Fruit fly (Drosophila melanogaster) whole organism, embryonic: Measurements from ENCODE around the gene CG43116.

ENCODE experiments used
- Bdp1 ChIP-seq: fragments of 200-800 bp; sonication (Bioruptor generic); optimal IDR thresholded peaks from 3 replicates; lab custom pipeline; 2016; ENCODE audit warnings: missing biosample characterization, missing genetic modification characterization
- CG10366 ChIP-seq: fragments of 200-800 bp; sonication (Bioruptor generic); IDR thresholded peaks from 2 replicates; pipeline ENCODE4 v1.3.6; 2022; ENCODE audit warnings: missing biosample characterization, missing genetic modification characterization
- CG11696 ChIP-seq: fragments of 200-800 bp; sonication (Bioruptor generic); IDR thresholded peaks from 2 replicates; pipeline ENCODE4 v1.3.6; 2022; ENCODE audit warnings: missing biosample characterization, missing genetic modification characterization
- CG11723 ChIP-seq: fragments of 200-800 bp; sonication (Bioruptor generic); optimal IDR thresholded peaks from 2 replicates; lab custom pipeline; 2017; ENCODE audit warnings: missing biosample characterization, mild to moderate bottlenecking, missing genetic modification characterization
- CG1602 ChIP-seq: fragments of 200-800 bp; sonication (Bioruptor generic); optimal IDR thresholded peaks from 3 replicates; lab custom pipeline; 2016; ENCODE audit warnings: missing biosample characterization, missing genetic modification characterization
- CG17385 ChIP-seq: fragments of 200-800 bp; sonication (Bioruptor generic); optimal IDR thresholded peaks from 3 replicates; lab custom pipeline; 2018; ENCODE audit warnings: missing biosample characterization, mild to moderate bottlenecking, missing genetic modification characterization
- CG17802 ChIP-seq: fragments of 200-800 bp; sonication (Bioruptor generic); optimal IDR thresholded peaks from 2 replicates; lab custom pipeline; 2018; ENCODE audit warnings: missing biosample characterization, mild to moderate bottlenecking, missing genetic modification characterization, moderate library complexity
- CG30020 ChIP-seq: fragments of 200-800 bp; optimal IDR thresholded peaks from 2 replicates; lab custom pipeline; 2019; ENCODE audit warnings: missing biosample characterization, mild to moderate bottlenecking, missing genetic modification characterization, moderate library complexity
- CG30403 ChIP-seq: fragments of 200-800 bp; sonication (Bioruptor generic); optimal IDR thresholded peaks from 3 replicates; lab custom pipeline; 2016; ENCODE audit warnings: missing biosample characterization, missing genetic modification characterization
- CG31224 ChIP-seq: fragments of 200-800 bp; sonication (Bioruptor generic); IDR thresholded peaks from 2 replicates; pipeline ENCODE4 v1.3.6; 2022; ENCODE audit warnings: missing biosample characterization, missing genetic modification characterization
- CG32772 ChIP-seq: fragments of 200-800 bp; sonication (Bioruptor generic); IDR thresholded peaks from 2 replicates; pipeline ENCODE4 v1.3.6; 2022; ENCODE audit warnings: missing biosample characterization, missing genetic modification characterization
- CG3407 ChIP-seq: fragments of 200-800 bp; sonication (Bioruptor generic); optimal IDR thresholded peaks from 2 replicates; lab custom pipeline; 2018; ENCODE audit warnings: missing biosample characterization, mild to moderate bottlenecking, missing genetic modification characterization
- CG4404 ChIP-seq: fragments of 200-800 bp; sonication (Bioruptor generic); IDR thresholded peaks from 2 replicates; pipeline ENCODE4 v1.3.6; 2022; ENCODE audit warnings: missing biosample characterization, missing genetic modification characterization
- CG4730 ChIP-seq: fragments of 200-800 bp; sonication (Bioruptor generic); IDR thresholded peaks from 2 replicates; pipeline ENCODE4 v1.3.6; 2022; ENCODE audit warnings: missing biosample characterization, missing genetic modification characterization
- CG5245 ChIP-seq: fragments of 200-800 bp; sonication (Bioruptor generic); optimal IDR thresholded peaks from 3 replicates; lab custom pipeline; 2016; ENCODE audit warnings: missing biosample characterization, missing genetic modification characterization
- CG6765 ChIP-seq: fragments of 200-800 bp; sonication (Bioruptor generic); optimal IDR thresholded peaks from 3 replicates; lab custom pipeline; 2017; ENCODE audit warnings: missing biosample characterization, mild to moderate bottlenecking, missing genetic modification characterization
- CG6854 ChIP-seq: fragments of 200-800 bp; sonication (Bioruptor generic); optimal IDR thresholded peaks from 3 replicates; lab custom pipeline; 2017; ENCODE audit warnings: missing biosample characterization, mild to moderate bottlenecking, missing genetic modification characterization
- CG7271 ChIP-seq: fragments of 200-800 bp; sonication (Bioruptor generic); optimal IDR thresholded peaks from 2 replicates; lab custom pipeline; 2018; ENCODE audit warnings: missing biosample characterization, mild to moderate bottlenecking, missing genetic modification characterization, moderate library complexity
- CG7745 ChIP-seq: fragments of 200-800 bp; sonication (Bioruptor generic); optimal IDR thresholded peaks from 2 replicates; lab custom pipeline; 2018; ENCODE audit warnings: missing biosample characterization, mild to moderate bottlenecking, missing genetic modification characterization, moderate library complexity
- CG8359 ChIP-seq: fragments of 200-800 bp; sonication (Bioruptor generic); optimal IDR thresholded peaks from 2 replicates; lab custom pipeline; 2017; ENCODE audit warnings: missing biosample characterization, mild to moderate bottlenecking, missing genetic modification characterization, borderline replicate concordance
- CG8478 ChIP-seq: fragments of >200 bp; optimal IDR thresholded peaks from 2 replicates; lab custom pipeline; 2018
- CG9876 ChIP-seq: fragments of 200-800 bp; sonication (Bioruptor generic); optimal IDR thresholded peaks from 2 replicates; lab custom pipeline; 2016; ENCODE audit warnings: missing biosample characterization, missing genetic modification characterization
- Camta ChIP-seq: fragments of 200-800 bp; sonication (Bioruptor generic); optimal IDR thresholded peaks from 2 replicates; lab custom pipeline; 2016; ENCODE audit warnings: missing biosample characterization, missing genetic modification characterization
- Dll ChIP-seq: fragments of 200-800 bp; sonication (Bioruptor generic); IDR thresholded peaks from 4 replicates; pipeline ENCODE4 v1.3.6; 2022; ENCODE audit warnings: missing biosample characterization, missing genetic modification characterization; ENCODE audit not compliant: partially characterized antibody
- Drgx ChIP-seq: fragments of 200-800 bp; sonication (Bioruptor generic); IDR thresholded peaks from 2 replicates; pipeline ENCODE4 v1.3.6; 2022; ENCODE audit warnings: missing biosample characterization, missing genetic modification characterization
- Ets97D ChIP-seq: fragments of 200-800 bp; sonication (Bioruptor generic); optimal IDR thresholded peaks from 3 replicates; lab custom pipeline; 2016; ENCODE audit warnings: missing biosample characterization, missing genetic modification characterization
- Fer2 ChIP-seq: fragments of 200-800 bp; sonication (Bioruptor generic); optimal IDR thresholded peaks from 2 replicates; lab custom pipeline; 2018; ENCODE audit warnings: missing biosample characterization, mild to moderate bottlenecking, missing genetic modification characterization, moderate library complexity
- H2.0 ChIP-seq: fragments of 200-800 bp; sonication (Bioruptor generic); IDR thresholded peaks from 2 replicates; pipeline ENCODE4 v1.3.6; 2022; ENCODE audit warnings: missing biosample characterization, missing genetic modification characterization
- MTF-1 ChIP-seq: fragments of 200-800 bp; sonication (Bioruptor generic); optimal IDR thresholded peaks from 2 replicates; lab custom pipeline; 2018; ENCODE audit warnings: missing biosample characterization, mild to moderate bottlenecking, missing genetic modification characterization, borderline replicate concordance
- Oli ChIP-seq: fragments of 200-800 bp; sonication (Bioruptor generic); optimal IDR thresholded peaks from 2 replicates; lab custom pipeline; 2018; ENCODE audit warnings: missing biosample characterization, mild to moderate bottlenecking, missing genetic modification characterization, moderate library complexity
- Pdp1 ChIP-seq, 2 experiments: fragments of 200-800 bp; sonication (Bioruptor generic); optimal IDR thresholded peaks; 3 replicates each; lab custom pipeline; 2016; ENCODE audit warnings: missing biosample characterization in 2 of 2, missing genetic modification characterization in 2 of 2, mild to moderate bottlenecking in 1 of 2, moderate library complexity in 1 of 2
- Rfx ChIP-seq: fragments of 200-800 bp; sonication (Bioruptor generic); IDR thresholded peaks from 2 replicates; pipeline ENCODE4 v1.3.6; 2022; ENCODE audit warnings: missing biosample characterization, missing genetic modification characterization
- Xrp1 ChIP-seq: fragments of 200-800 bp; sonication (Bioruptor generic); IDR thresholded peaks from 2 replicates; pipeline ENCODE4 v1.3.6; 2022; ENCODE audit warnings: missing biosample characterization, missing genetic modification characterization
- ac ChIP-seq: fragments of 200-800 bp; sonication (Bioruptor generic); optimal IDR thresholded peaks from 3 replicates; lab custom pipeline; 2017; ENCODE audit warnings: missing biosample characterization, mild to moderate bottlenecking, missing genetic modification characterization
- amos ChIP-seq: fragments of 200-800 bp; sonication (Bioruptor generic); IDR thresholded peaks from 2 replicates; pipeline ENCODE4 v1.3.6; 2022; ENCODE audit warnings: missing biosample characterization, missing genetic modification characterization; ENCODE audit not compliant: partially characterized antibody
- bigmax ChIP-seq: fragments of 200-800 bp; sonication (Bioruptor generic); optimal IDR thresholded peaks from 2 replicates; lab custom pipeline; 2018; ENCODE audit warnings: missing biosample characterization, mild to moderate bottlenecking, missing genetic modification characterization
- bsh ChIP-seq, 2 experiments: fragments of 200-800 bp; sonication (Bioruptor generic); optimal IDR thresholded peaks; 2 replicates each; lab custom pipeline; 2017 to 2018; ENCODE audit warnings: mild to moderate bottlenecking in 2 of 2, missing biosample characterization in 2 of 2, missing genetic modification characterization in 2 of 2, moderate library complexity in 1 of 2
- caup ChIP-seq: fragments of 200-800 bp; sonication (Bioruptor generic); optimal IDR thresholded peaks from 3 replicates; lab custom pipeline; 2017; ENCODE audit warnings: missing biosample characterization, mild to moderate bottlenecking, missing genetic modification characterization, moderate library complexity; ENCODE audit not compliant: severe bottlenecking
- dati ChIP-seq: fragments of 200-800 bp; sonication (Bioruptor generic); IDR thresholded peaks from 2 replicates; pipeline ENCODE4 v1.3.6; 2022; ENCODE audit warnings: missing biosample characterization, missing genetic modification characterization
- esg ChIP-seq: fragments of 200-800 bp; sonication (Bioruptor generic); conservative IDR thresholded peaks from 2 replicates; pipeline ENCODE4 v1.3.6; 2022; ENCODE audit warnings: missing biosample characterization, missing genetic modification characterization
- jigr1 ChIP-seq: fragments of 200-800 bp; sonication (Bioruptor generic); IDR thresholded peaks from 3 replicates; pipeline ENCODE4 v1.3.6; 2022; ENCODE audit warnings: missing biosample characterization, missing genetic modification characterization
- klu ChIP-seq: fragments of 200-800 bp; sonication (Bioruptor generic); IDR thresholded peaks from 2 replicates; pipeline ENCODE4 v1.3.6; 2022; ENCODE audit warnings: missing biosample characterization, missing genetic modification characterization
- lbe ChIP-seq: fragments of 200-800 bp; sonication (Bioruptor generic); optimal IDR thresholded peaks from 2 replicates; lab custom pipeline; 2016; ENCODE audit warnings: missing biosample characterization, mild to moderate bottlenecking, missing genetic modification characterization
- p53 ChIP-seq: fragments of 200-800 bp; sonication (Bioruptor generic); optimal IDR thresholded peaks from 2 replicates; lab custom pipeline; 2016; ENCODE audit warnings: missing biosample characterization, missing genetic modification characterization
- peb ChIP-seq: fragments of 200-800 bp; sonication (Bioruptor generic); IDR thresholded peaks from 2 replicates; pipeline ENCODE4 v1.3.6; 2022; ENCODE audit warnings: missing biosample characterization, missing genetic modification characterization
- run ChIP-seq: fragments of 200-800 bp; sonication (Bioruptor generic); optimal IDR thresholded peaks from 3 replicates; lab custom pipeline; 2018; ENCODE audit warnings: missing biosample characterization, mild to moderate bottlenecking, missing genetic modification characterization
- so ChIP-seq: fragments of 200-800 bp; sonication (Bioruptor generic); IDR thresholded peaks from 3 replicates; pipeline ENCODE4 v1.3.6; 2022; ENCODE audit warnings: missing biosample characterization, missing genetic modification characterization
- tll ChIP-seq, 2 experiments: fragments of 200-800 bp in 1 of 2; fragments of >200 bp in 1 of 2; sonication (Bioruptor generic) in 1 of 2; optimal IDR thresholded peaks; 2 replicates each; lab custom pipeline; 2017 to 2019; ENCODE audit warnings: missing biosample characterization in 2 of 2, missing genetic modification characterization in 2 of 2, mild to moderate bottlenecking in 1 of 2, moderate library complexity in 1 of 2
- twi ChIP-seq: fragments of 200-800 bp; optimal IDR thresholded peaks from 2 replicates; lab custom pipeline; 2019; ENCODE audit warnings: missing biosample characterization, mild to moderate bottlenecking, missing genetic modification characterization, moderate library complexity

CG43116 gene

DNA sequence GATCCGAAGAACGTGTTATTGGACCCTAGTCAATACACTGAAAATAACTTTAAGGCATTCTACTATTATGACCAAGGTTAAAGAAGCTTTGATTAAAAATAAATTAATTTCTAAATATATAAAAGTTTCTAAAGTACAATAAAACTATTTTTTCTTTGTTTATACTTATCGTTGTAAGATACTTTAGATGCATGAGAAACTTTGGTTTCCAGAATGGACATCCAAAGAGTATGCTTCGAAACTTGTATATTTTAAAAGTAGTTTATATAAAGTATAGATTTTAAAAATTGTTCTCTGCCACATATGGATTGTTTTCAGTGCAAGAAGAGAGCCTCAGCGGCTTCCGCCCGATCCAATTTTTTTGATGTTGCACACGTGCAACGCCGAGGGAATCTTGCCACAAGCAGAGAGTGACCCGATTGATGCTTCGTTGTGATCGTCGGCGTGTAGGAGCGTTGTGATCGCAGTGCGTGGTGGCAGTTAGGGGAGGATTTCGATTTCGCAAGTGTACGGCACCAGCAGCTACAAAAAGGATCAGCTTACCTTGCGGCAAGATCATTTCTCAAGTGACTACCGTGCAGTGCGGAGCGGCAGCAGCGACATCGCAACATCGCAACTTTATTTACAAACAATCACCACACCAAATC lies 395 bp upstream of the CG43116 start (continued):
- no peak for TF ChIP-seq CG8478
- peak; percentile 42 for TF ChIP-seq CG4730 (GFP tag; lab: Robert Waterston, UW)
- no peak for TF ChIP-seq CG31224 (GFP tag; lab: Robert Waterston, UW)
- TF ChIP-seq Drgx = peak; percentile 56; the same call in 1 of the 2 replicates
- TF ChIP-seq MTF-1 = peak; percentile 61
- TF ChIP-seq tll (GFP tag; optimal IDR thresholded peaks at IDR 0.05; lab: Kevin White, UChicago) = peak in 1 of 2 experiments; percentile 31
- TF ChIP-seq CG6854 (GFP tag; lab: Kevin White, UChicago) = no peak
- peak; percentile 64 for TF ChIP-seq CG5245
- TF ChIP-seq amos (GFP tag; lab: Robert Waterston, UW) = no peak
- peak; percentile 85 for TF ChIP-seq CG1602 (GFP tag; lab: Kevin White, UChicago)
- TF ChIP-seq bigmax (GFP tag; lab: Kevin White, UChicago) = no peak
- TF ChIP-seq twi = peak; percentile 86
- TF ChIP-seq H2.0 (GFP tag; lab: Robert Waterston, UW) = peak; percentile 49; the same call in 1 of the 2 replicates
- peak; percentile 94 for TF ChIP-seq bsh (GFP tag; optimal IDR thresholded peaks at IDR 0.05; lab: Kevin White, UChicago)
- no peak; the same call in 1 of the 2 replicates for TF ChIP-seq CG10366 (GFP tag; lab: Robert Waterston, UW)
- TF ChIP-seq esg (GFP tag; lab: Robert Waterston, UW) = peak; percentile 30; the same call in 1 of the 2 replicates
- no peak for TF ChIP-seq Rfx (GFP tag; lab: Robert Waterston, UW)
- TF ChIP-seq ac (GFP tag; lab: Kevin White, UChicago) = peak; percentile 96
- peak; percentile 8 to 17 for TF ChIP-seq Pdp1 (GFP tag; optimal IDR thresholded peaks at IDR 0.05; lab: Kevin White, UChicago)
- peak; percentile 67 for TF ChIP-seq CG17385 (GFP tag; lab: Kevin White, UChicago)
- TF ChIP-seq lbe (GFP tag; lab: Kevin White, UChicago) = peak; percentile 73
- TF ChIP-seq Oli (tag; lab: Kevin White, UChicago) = peak; percentile 88
- TF ChIP-seq so (GFP tag; lab: Robert Waterston, UW) = 0 out of 3 replicates have a peak, but pooled peaks have one; percentile 38
- TF ChIP-seq Dll (GFP tag; lab: Robert Waterston, UW) = no peak
- TF ChIP-seq Camta (GFP tag; lab: Kevin White, UChicago) = peak; percentile 17
- TF ChIP-seq jigr1 (GFP tag; lab: Robert Waterston, UW) = no peak
- peak; percentile 68 for TF ChIP-seq CG30020 (tag; lab: Kevin White, UChicago)
- peak; percentile 59 for TF ChIP-seq CG30403 (GFP tag; lab: Kevin White, UChicago)
- TF ChIP-seq CG8359 = peak; percentile 82
- peak; percentile 61 for TF ChIP-seq CG32772 (GFP tag; lab: Robert Waterston, UW)
- TF ChIP-seq caup (GFP tag; lab: Kevin White, UChicago) = no peak
- peak; percentile 71 for TF ChIP-seq CG3407 (GFP tag; lab: Kevin White, UChicago)
- TF ChIP-seq CG11696 (GFP tag; lab: Robert Waterston, UW) = no peak
- TF ChIP-seq Bdp1 (GFP tag; lab: Kevin White, UChicago) = no peak
- TF ChIP-seq CG6765 (GFP tag; lab: Kevin White, UChicago) = no peak
- TF ChIP-seq run = peak; percentile 23
- peak; percentile 55; the same call in 1 of the 2 replicates for TF ChIP-seq peb (GFP tag; lab: Robert Waterston, UW)
- TF ChIP-seq p53 (GFP tag; lab: Kevin White, UChicago) = no peak
- peak; percentile 31 for TF ChIP-seq CG17802 (tag; lab: Kevin White, UChicago)
- TF ChIP-seq klu (GFP tag; lab: Robert Waterston, UW) = no peak; the same call in 1 of the 2 replicates
- TF ChIP-seq dati = no peak
- peak; percentile 88 for TF ChIP-seq CG4404
- TF ChIP-seq CG7745 (tag; lab: Kevin White, UChicago) = peak; percentile 79
- peak; percentile 83 for TF ChIP-seq CG7271 (tag; lab: Kevin White, UChicago)
- TF ChIP-seq Xrp1 (GFP tag; lab: Robert Waterston, UW) = peak; percentile 95
- TF ChIP-seq Fer2 (tag; lab: Kevin White, UChicago) = no peak
- peak; percentile 54 for TF ChIP-seq CG11723 (GFP tag; lab: Kevin White, UChicago)
- no peak for TF ChIP-seq Ets97D (GFP tag; lab: Kevin White, UChicago)
- TF ChIP-seq CG9876 (GFP tag; lab: Kevin White, UChicago) = no peak
